Worm (Caenorhabditis elegans) whole organism, L1 larva: Measurements from ENCODE around the gene papl-1.

Source experiments
- C04F5.9 ChIP-seq: sonication (generic microtip); optimal IDR thresholded peaks from 2 replicates; lab custom pipeline; 2016; ENCODE audit warnings: missing genetic modification characterization, missing compliant biosample characterization
- aly-2 ChIP-seq: fragments of 150-350 bp; optimal IDR thresholded peaks from 2 replicates; lab custom pipeline; 2014; ENCODE audit warnings: missing biosample characterization, missing genetic modification characterization
- blmp-1 ChIP-seq: fragments of 150-350 bp; optimal IDR thresholded peaks from 2 replicates; lab custom pipeline; 2014; ENCODE audit warnings: missing biosample characterization, missing genetic modification characterization
- ceh-8 ChIP-seq: fragments of 200-800 bp; sonication (Bioruptor generic); optimal IDR thresholded peaks from 2 replicates; lab custom pipeline; 2018; ENCODE audit warnings: mild to moderate bottlenecking, missing genetic modification characterization, moderate library complexity, missing compliant biosample characterization
- ceh-88 ChIP-seq: fragments of 200-800 bp; sonication (Bioruptor generic); IDR thresholded peaks from 2 replicates; pipeline ENCODE4 v1.3.6; 2022; ENCODE audit warnings: missing genetic modification characterization, missing compliant biosample characterization
- ceh-90 ChIP-seq: sonication (generic microtip); optimal IDR thresholded peaks from 2 replicates; lab custom pipeline; 2016; ENCODE audit warnings: missing genetic modification characterization, missing compliant biosample characterization
- ces-1 ChIP-seq: fragments of 150-350 bp; optimal IDR thresholded peaks from 2 replicates; lab custom pipeline; 2014; ENCODE audit warnings: missing biosample characterization, missing genetic modification reagents, missing genetic modification characterization
- dpl-1 ChIP-seq, 3 experiments: fragments of 150-350 bp in 2 of 3; sonication (generic microtip) in 1 of 3; optimal IDR thresholded peaks; 2 replicates each; lab custom pipeline; 2014 to 2017; ENCODE audit warnings: missing biosample characterization in 3 of 3, missing genetic modification characterization in 3 of 3, missing genetic modification reagents in 3 of 3
- dsc-1 ChIP-seq: sonication (generic microtip); optimal IDR thresholded peaks from 2 replicates; lab custom pipeline; 2016; ENCODE audit warnings: mild to moderate bottlenecking, missing genetic modification characterization, missing compliant biosample characterization
- egl-13 ChIP-seq: sonication (generic microtip); optimal IDR thresholded peaks from 2 replicates; lab custom pipeline; 2016; ENCODE audit warnings: missing genotype, missing genetic modification reagents, missing genetic modification characterization, missing compliant biosample characterization
- elt-2 ChIP-seq: sonication (generic microtip); optimal IDR thresholded peaks from 2 replicates; lab custom pipeline; 2016; ENCODE audit warnings: missing genetic modification characterization, mild to moderate bottlenecking, inconsistent platforms, missing compliant biosample characterization, missing genetic modification reagents
- elt-3 ChIP-seq, 6 experiments: fragments of 150-350 bp in 1 of 6; sonication (generic microtip); optimal IDR thresholded peaks; 2 replicates each; lab custom pipeline; 2017 to 2018; ENCODE audit warnings: missing biosample characterization in 6 of 6, missing genetic modification characterization in 6 of 6, inconsistent platforms in 1 of 6
- fkh-10 ChIP-seq: sonication (generic microtip); optimal IDR thresholded peaks from 2 replicates; lab custom pipeline; 2017; ENCODE audit warnings: missing biosample characterization, missing genetic modification reagents, missing genetic modification characterization
- fkh-4 ChIP-seq: sonication (generic microtip); optimal IDR thresholded peaks from 2 replicates; lab custom pipeline; 2016; ENCODE audit warnings: missing compliant biosample characterization, missing genetic modification characterization, borderline replicate concordance
- grh-1 ChIP-seq: fragments of 200-800 bp; sonication (Bioruptor generic); IDR thresholded peaks from 2 replicates; pipeline ENCODE4 v1.3.6; 2022; ENCODE audit warnings: missing genetic modification reagents, missing genetic modification characterization, missing compliant biosample characterization
- hlh-4 ChIP-seq: sonication (generic microtip); optimal IDR thresholded peaks from 2 replicates; lab custom pipeline; 2016; ENCODE audit warnings: mild to moderate bottlenecking, missing genetic modification characterization, missing compliant biosample characterization
- jun-1 ChIP-seq: fragments of 150-350 bp; optimal IDR thresholded peaks from 2 replicates; lab custom pipeline; 2014; ENCODE audit warnings: missing biosample characterization, missing genetic modification reagents, missing genetic modification characterization
- lin-13 ChIP-seq: fragments of 150-350 bp; optimal IDR thresholded peaks from 2 replicates; lab custom pipeline; 2014; ENCODE audit warnings: missing biosample characterization, missing genetic modification reagents, missing genetic modification characterization
- lin-14 ChIP-seq: fragments of 200-800 bp; sonication (Bioruptor generic); optimal IDR thresholded peaks from 2 replicates; lab custom pipeline; 2018; ENCODE audit warnings: mild to moderate bottlenecking, missing genetic modification characterization, moderate library complexity, missing compliant biosample characterization
- lin-15B ChIP-seq: fragments of 150-350 bp; sonication (generic microtip); optimal IDR thresholded peaks from 3 replicates; lab custom pipeline; 2014; ENCODE audit warnings: missing biosample characterization, missing genetic modification characterization
- lin-35 ChIP-seq, 2 experiments: fragments of 150-350 bp; optimal IDR thresholded peaks; 2 replicates each; lab custom pipeline; 2014; ENCODE audit warnings: missing biosample characterization in 2 of 2, missing genetic modification characterization in 2 of 2, missing genetic modification reagents in 2 of 2
- mab-9 ChIP-seq: fragments of 200-800 bp; sonication (Bioruptor generic); IDR thresholded peaks from 2 replicates; pipeline ENCODE4 v1.3.6; 2022; ENCODE audit warnings: missing genetic modification reagents, missing genetic modification characterization, missing compliant biosample characterization
- mep-1 ChIP-seq: fragments of 150-350 bp; optimal IDR thresholded peaks from 2 replicates; lab custom pipeline; 2014; ENCODE audit warnings: missing biosample characterization, missing genetic modification characterization
- nhr-11 ChIP-seq: fragments of 150-350 bp; optimal IDR thresholded peaks from 2 replicates; lab custom pipeline; 2014; ENCODE audit warnings: missing biosample characterization, missing genetic modification characterization
- nhr-237 ChIP-seq: fragments of 150-350 bp; optimal IDR thresholded peaks from 2 replicates; lab custom pipeline; 2014; ENCODE audit warnings: missing biosample characterization, missing genetic modification characterization
- nhr-28 ChIP-seq: fragments of 150-350 bp; optimal IDR thresholded peaks from 2 replicates; lab custom pipeline; 2014; ENCODE audit warnings: missing biosample characterization, missing genetic modification characterization
- nhr-71 ChIP-seq: sonication (generic microtip); optimal IDR thresholded peaks from 2 replicates; lab custom pipeline; 2016; ENCODE audit warnings: mild to moderate bottlenecking, missing genetic modification characterization, moderate library complexity, missing compliant biosample characterization
- nhr-77 ChIP-seq: fragments of 150-350 bp; optimal IDR thresholded peaks from 2 replicates; lab custom pipeline; 2014; ENCODE audit warnings: missing biosample characterization, missing genetic modification characterization
- nhr-85 ChIP-seq: sonication (generic microtip); peaks from one replicate; lab custom pipeline; 2016; ENCODE audit warnings: missing genetic modification characterization, inconsistent platforms, missing compliant biosample characterization
- nhr-90 ChIP-seq: sonication (generic microtip); optimal IDR thresholded peaks from 2 replicates; lab custom pipeline; 2016; ENCODE audit warnings: mild to moderate bottlenecking, missing genetic modification characterization, missing compliant biosample characterization; ENCODE audit not compliant: poor library complexity
- pax-3 ChIP-seq: fragments of 200-800 bp; sonication (Bioruptor generic); optimal IDR thresholded peaks from 2 replicates; lab custom pipeline; 2018; ENCODE audit warnings: mild to moderate bottlenecking, missing genetic modification characterization, moderate library complexity, missing compliant biosample characterization
- pqm-1 ChIP-seq: sonication (generic microtip); optimal IDR thresholded peaks from 3 replicates; lab custom pipeline; 2017; ENCODE audit warnings: missing biosample characterization, missing genetic modification characterization
- skn-1 ChIP-seq: fragments of 150-350 bp; optimal IDR thresholded peaks from 2 replicates; lab custom pipeline; 2014; ENCODE audit warnings: missing biosample characterization, missing genetic modification characterization
- snpc-4 ChIP-seq: fragments of 150-350 bp; optimal IDR thresholded peaks from 2 replicates; lab custom pipeline; 2014; ENCODE audit warnings: missing biosample characterization, missing genetic modification characterization
- snu-23 ChIP-seq: sonication (generic microtip); optimal IDR thresholded peaks from 2 replicates; lab custom pipeline; 2016; ENCODE audit warnings: missing genetic modification characterization, missing compliant biosample characterization
- sox-4 ChIP-seq: sonication (generic microtip); optimal IDR thresholded peaks from 2 replicates; lab custom pipeline; 2016; ENCODE audit warnings: missing genetic modification characterization, missing compliant biosample characterization
- sptf-1 ChIP-seq: fragments of 150-350 bp; optimal IDR thresholded peaks from 2 replicates; lab custom pipeline; 2014; ENCODE audit warnings: missing biosample characterization, missing genetic modification characterization
- unc-98 ChIP-seq: fragments of 200-800 bp; sonication (Bioruptor generic); IDR thresholded peaks from 2 replicates; pipeline ENCODE4 v1.3.6; 2022; ENCODE audit warnings: missing genetic modification characterization, missing compliant biosample characterization
- vab-15 ChIP-seq: sonication (generic microtip); optimal IDR thresholded peaks from 2 replicates; lab custom pipeline; 2017; ENCODE audit warnings: missing genotype, mild to moderate bottlenecking, missing genetic modification characterization, missing compliant biosample characterization
- zip-4 ChIP-seq: fragments of 200-800 bp; sonication (Bioruptor generic); optimal IDR thresholded peaks from 2 replicates; lab custom pipeline; 2018; ENCODE audit warnings: mild to moderate bottlenecking, missing genetic modification characterization, moderate library complexity, missing compliant biosample characterization
- ztf-11 ChIP-seq, 2 experiments: sonication (generic microtip); optimal IDR thresholded peaks; 2 replicates each; lab custom pipeline; 2016 to 2017; ENCODE audit warnings: missing genetic modification characterization in 2 of 2, missing biosample characterization in 1 of 2, missing compliant biosample characterization in 1 of 2

The papl-1 gene

DNA sequence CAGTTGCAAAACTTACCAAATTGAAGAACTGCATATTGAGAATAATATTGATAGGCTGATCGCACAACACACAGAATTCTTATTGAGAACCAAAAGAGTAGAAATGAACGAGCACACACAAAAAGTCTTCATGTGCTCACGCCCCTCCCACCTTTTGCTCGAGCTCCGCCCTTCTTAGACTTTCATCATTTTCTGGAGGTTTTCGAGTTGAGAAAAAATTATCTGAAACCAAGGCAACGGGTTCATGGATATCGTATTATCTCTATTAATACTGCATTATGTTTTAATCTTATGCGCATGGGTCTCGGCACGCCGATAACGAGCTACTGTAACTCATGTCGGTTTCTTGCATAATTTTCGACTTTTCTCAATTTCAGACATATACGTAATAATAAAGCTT lies 33.7 kb downstream of the papl-1 start, which contains the start of gene R11D1.12:
Gene R11D1.12, minus strand, starts transcription at position 101 of the 400 bp plus-strand sequence.
- TF ChIP-seq sox-4 (tag; lab: Kevin White, UChicago), result no peak
- no peak for TF ChIP-seq snu-23 (GFP tag; lab: Kevin White, UChicago)
- TF ChIP-seq ceh-88, result no peak
- TF ChIP-seq dpl-1 (GFP tag; optimal IDR thresholded peaks at IDR 0.05; lab: Kevin White, UChicago), result no peak
- no peak for TF ChIP-seq pax-3
- TF ChIP-seq elt-2 (tag; lab: Kevin White, UChicago), result no peak
- TF ChIP-seq elt-3 (tag; optimal IDR thresholded peaks at IDR 0.05; lab: Kevin White, UChicago), result no peak
- TF ChIP-seq lin-15B, result no peak
- TF ChIP-seq jun-1, result no peak
- TF ChIP-seq sptf-1, result no peak
- TF ChIP-seq fkh-4 (tag; lab: Kevin White, UChicago), result no peak
- no peak for TF ChIP-seq ces-1 (GFP tag; lab: Kevin White, UChicago)
- no peak for TF ChIP-seq nhr-11
- TF ChIP-seq blmp-1 (tag; lab: Kevin White, UChicago), result no peak
- TF ChIP-seq zip-4 (GFP tag; lab: Kevin White, UChicago), result no peak
- no peak for TF ChIP-seq nhr-71 (tag; lab: Kevin White, UChicago)
- TF ChIP-seq ceh-8 (GFP tag; lab: Kevin White, UChicago), result no peak

DNA sequence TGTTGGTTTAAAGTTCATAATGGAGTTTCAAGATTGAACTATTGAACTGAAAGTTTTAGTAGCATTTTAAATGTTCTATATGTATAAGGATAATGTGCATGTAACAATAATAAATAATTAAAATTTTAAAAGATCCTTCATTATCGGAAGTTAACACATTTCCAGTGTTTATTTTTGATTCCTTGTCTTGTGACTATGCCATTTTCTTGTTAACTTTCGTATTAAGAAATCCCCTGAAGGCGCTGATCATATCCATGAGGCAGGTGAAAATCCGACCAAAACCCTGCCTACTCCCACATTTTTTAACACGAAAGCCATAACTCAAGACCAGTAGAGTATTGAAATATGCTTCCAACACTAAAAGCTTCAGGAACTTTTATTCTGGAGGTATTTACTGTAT lies 39.8 kb downstream of the papl-1 start, which contains the start of gene R11D1.7:
Gene R11D1.7, plus strand, starts transcription at position 301 of the 400 bp plus-strand sequence.
- TF ChIP-seq hlh-4 (peak; percentile 68), snpc-4 (tag; lab: Kevin White, UChicago) (no peak), fkh-10 (GFP tag; lab: Kevin White, UChicago) (no peak)

DNA sequence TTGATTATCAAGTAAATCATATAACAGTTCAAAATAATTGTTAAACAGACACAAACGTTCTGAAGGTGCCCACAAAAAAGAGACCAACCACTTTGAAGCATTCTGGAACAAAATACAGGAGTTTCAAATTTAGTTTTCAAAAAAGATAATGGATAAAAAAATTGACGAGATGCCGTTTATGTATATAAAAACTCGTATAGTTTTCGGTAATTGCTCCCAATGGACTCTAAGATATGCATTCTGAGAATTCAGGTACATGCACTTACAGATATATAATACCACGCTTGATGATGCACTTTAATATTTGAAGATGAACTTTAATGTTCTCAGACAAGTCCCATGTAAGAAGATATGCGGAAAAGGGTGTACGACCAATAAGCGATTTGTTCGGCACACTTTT lies 40.9 kb downstream of the papl-1 start, which contains the start of gene str-181:
Gene str-181, minus strand, starts transcription at position 101 of the 400 bp plus-strand sequence.
- no peak for TF ChIP-seq aly-2 (tag; lab: Kevin White, UChicago)
- no peak for TF ChIP-seq mab-9 (GFP tag; lab: Robert Waterston, UW)
- TF ChIP-seq nhr-90 (tag; lab: Kevin White, UChicago), result no peak
- no peak for TF ChIP-seq lin-13 (GFP tag; lab: Kevin White, UChicago)
- no peak for TF ChIP-seq lin-14 (GFP tag; lab: Kevin White, UChicago)
- TF ChIP-seq pax-3, result no peak
- TF ChIP-seq egl-13 (tag; lab: Kevin White, UChicago), result no peak
- no peak for TF ChIP-seq dpl-1 (GFP tag; optimal IDR thresholded peaks at IDR 0.05; lab: Kevin White, UChicago)
- no peak for TF ChIP-seq dsc-1 (tag; lab: Kevin White, UChicago)
- no peak for TF ChIP-seq mep-1 (tag; lab: Kevin White, UChicago)
- TF ChIP-seq nhr-85, result no peak
- TF ChIP-seq snpc-4 (tag; lab: Kevin White, UChicago), result no peak
- no peak for TF ChIP-seq pqm-1
- no peak for TF ChIP-seq nhr-237
- TF ChIP-seq snu-23 (GFP tag; lab: Kevin White, UChicago), result no peak
- no peak for TF ChIP-seq lin-35 (GFP tag; optimal IDR thresholded peaks at IDR 0.05; lab: Kevin White, UChicago)
- TF ChIP-seq nhr-28 (tag; lab: Kevin White, UChicago), result no peak
- no peak for TF ChIP-seq nhr-11
- no peak for TF ChIP-seq ceh-90 (tag; lab: Kevin White, UChicago)
- TF ChIP-seq C04F5.9 (tag; lab: Kevin White, UChicago), result no peak
- TF ChIP-seq, all 84 proteins: peak for 0

DNA sequence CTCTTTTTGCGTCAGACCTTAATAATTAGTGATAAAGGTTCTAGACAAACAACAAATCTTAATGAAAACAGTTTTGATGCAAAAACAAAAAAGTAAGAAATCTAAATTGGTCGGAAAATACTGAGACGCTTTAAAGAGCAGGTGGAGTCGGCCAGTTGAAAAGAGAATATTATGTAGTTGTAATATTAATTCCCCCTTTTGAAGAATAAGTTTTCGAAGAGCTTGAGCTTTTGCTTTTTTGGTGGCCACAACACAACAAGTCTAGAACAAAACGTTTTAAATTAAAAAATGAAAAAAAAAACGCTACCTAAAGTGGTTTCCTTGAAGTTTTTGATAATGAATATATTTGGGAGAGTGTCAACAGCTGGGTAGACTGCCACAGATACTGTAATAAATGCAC lies 43.1 kb downstream of the papl-1 start, which contains the start of gene str-178:
Gene str-178, minus strand, starts transcription at position 101 of the 400 bp plus-strand sequence.
- no peak for TF ChIP-seq ztf-11 (tag; optimal IDR thresholded peaks at IDR 0.05; lab: Kevin White, UChicago)
- TF ChIP-seq nhr-71 (tag; lab: Kevin White, UChicago), result no peak
- no peak for TF ChIP-seq sox-4 (tag; lab: Kevin White, UChicago)
- no peak for TF ChIP-seq dpl-1 (GFP tag; optimal IDR thresholded peaks at IDR 0.05; lab: Kevin White, UChicago)
- no peak for TF ChIP-seq grh-1 (GFP tag; lab: Robert Waterston, UW)
- no peak for TF ChIP-seq nhr-77
- no peak for TF ChIP-seq skn-1 (tag; lab: Kevin White, UChicago)
- no peak for TF ChIP-seq vab-15 (tag; lab: Kevin White, UChicago)
- no peak for TF ChIP-seq unc-98 (GFP tag; lab: Robert Waterston, UW)
